Worm (Caenorhabditis elegans) whole organism, L1 larva: ENCODE results near the gene fipr-5.

ENCODE experiments used
- alr-1 ChIP-seq: fragments of 200-800 bp; sonication (Bioruptor generic); optimal IDR thresholded peaks from 2 replicates; lab custom pipeline; 2018; ENCODE audit warnings: borderline replicate concordance, mild to moderate bottlenecking, missing genetic modification characterization, missing compliant biosample characterization
- fos-1 ChIP-seq: fragments of 150-350 bp; optimal IDR thresholded peaks from 2 replicates; lab custom pipeline; 2014; ENCODE audit warnings: missing biosample characterization, missing genetic modification characterization

DNA sequence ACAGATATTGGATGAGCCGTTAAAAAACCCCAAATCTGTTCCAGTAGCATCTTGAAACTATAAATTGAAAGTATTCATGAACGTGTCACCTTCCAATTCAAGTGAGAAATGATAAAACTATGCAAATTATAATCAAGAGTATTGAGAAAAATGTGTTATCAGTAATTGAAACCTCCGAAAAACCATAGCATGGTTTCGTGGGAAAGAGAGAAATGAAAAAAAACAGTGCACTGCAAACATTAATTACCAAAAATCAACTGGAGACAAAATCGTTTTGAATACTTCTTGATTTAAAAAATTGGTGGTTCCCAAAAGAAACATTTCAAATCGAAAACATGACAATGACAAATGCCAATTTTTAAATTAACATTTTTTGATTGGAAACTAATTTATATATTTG is 4.4 kb upstream of the fipr-5 start, which contains the start of gene daf-36:
- TF ChIP-seq alr-1 (no peak), fos-1 (tag; lab: Kevin White, UChicago) (no peak)
